ENCODE assay signal across 1 fruit fly cellular context in genomic region chr3R:27407049-27407448, dm6.
TF ChIP-seq lines count a peak whose summit lies in the region.

No protein-coding gene starts in this region.

TF ChIP-seq in whole organism, embryonic, 481 proteins besides CTCF, POLR2A, EP300 and RAD21 (continued from another document and continues in another):
- TF ChIP-seq GATAe (GFP tag; conservative IDR thresholded peaks at IDR 0.05; lab: Robert Waterston, UW) (no peak; the same call in 1 of the 2 replicates), repo (GFP tag; optimal IDR thresholded peaks at IDR 0.05; lab: Kevin White, UChicago) (peak; percentile 34), PHDP (tag; optimal IDR thresholded peaks at IDR 0.05; lab: Kevin White, UChicago) (peak; percentile 75), Sox100B (GFP tag; optimal IDR thresholded peaks at IDR 0.05; lab: Kevin White, UChicago) (peak; percentile 37), CG2678 (tag; optimal IDR thresholded peaks at IDR 0.05; lab: Kevin White, UChicago) (peak; percentile 85), Jarid2 (GFP tag; optimal IDR thresholded peaks at IDR 0.05; lab: Kevin White, UChicago) (no peak), CHES-1-like (GFP tag; optimal IDR thresholded peaks at IDR 0.05; lab: Kevin White, UChicago) (peak; percentile 53), CG17359 (tag; optimal IDR thresholded peaks at IDR 0.05; lab: Kevin White, UChicago) (peak; percentile 74), CG11093 (GFP tag; IDR thresholded peaks at IDR 0.05; lab: Robert Waterston, UW) (peak; percentile 47; the same call in 1 of the 3 replicates), CG11560 (tag; IDR thresholded peaks at IDR 0.05; lab: Robert Waterston, UW) (peak; percentile 60; the same call in 2 of the 3 replicates), CG4617 (GFP tag; optimal IDR thresholded peaks at IDR 0.05; lab: Kevin White, UChicago; ENCODE audit: borderline replicate concordance) (peak; percentile 5), CG11247 (GFP tag; IDR thresholded peaks at IDR 0.05; lab: Robert Waterston, UW) (peak; percentile 84), ranshi (GFP tag; IDR thresholded peaks at IDR 0.05; lab: Robert Waterston, UW) (peak; percentile 86), Dip2 (GFP tag; IDR thresholded peaks at IDR 0.05; lab: Robert Waterston, UW) (0 out of 2 replicates have a peak, but pooled peaks have one; percentile 14), ssp (GFP tag; IDR thresholded peaks at IDR 0.05; lab: Robert Waterston, UW) (peak; percentile 55), CG31224 (GFP tag; IDR thresholded peaks at IDR 0.05; lab: Robert Waterston, UW) (peak; percentile 79), Gsc (GFP tag; IDR thresholded peaks at IDR 0.05; lab: Robert Waterston, UW) (peak; percentile 57; the same call in 1 of the 2 replicates), BEAF-32 (GFP tag; optimal IDR thresholded peaks at IDR 0.05; lab: Kevin White, UChicago) (no peak), wor (GFP tag; IDR thresholded peaks at IDR 0.05; lab: Robert Waterston, UW) (peak; percentile 43), CG2202 (tag; optimal IDR thresholded peaks at IDR 0.05; lab: Kevin White, UChicago) (no peak), CG8281 (tag; optimal IDR thresholded peaks at IDR 0.05; lab: Kevin White, UChicago) (peak; percentile 33), CG32532 (GFP tag; IDR thresholded peaks at IDR 0.05; lab: Robert Waterston, UW) (peak; percentile 94), run (tag; optimal IDR thresholded peaks at IDR 0.05; lab: Kevin White, UChicago) (peak; percentile 14), pros (GFP tag; optimal IDR thresholded peaks at IDR 0.05; lab: Kevin White, UChicago) (no peak), NC2β (GFP tag; optimal IDR thresholded peaks at IDR 0.05; lab: Kevin White, UChicago) (peak; percentile 34), slbo (GFP tag; IDR thresholded peaks at IDR 0.05; lab: Robert Waterston, UW) (peak; percentile 93), TFAM (GFP tag; optimal IDR thresholded peaks at IDR 0.05; lab: Kevin White, UChicago) (no peak), row (GFP tag; IDR thresholded peaks at IDR 0.05; lab: Robert Waterston, UW) (peak; percentile 87), eve (GFP tag; optimal IDR thresholded peaks at IDR 0.05; lab: Kevin White, UChicago) (peak in 1 of 2 experiments; percentile 46), sc (optimal IDR thresholded peaks at IDR 0.05; lab: Kevin White, UChicago) (no peak), sc (GFP tag; optimal IDR thresholded peaks at IDR 0.05; lab: Kevin White, UChicago) (no peak), Spps (tag; optimal IDR thresholded peaks at IDR 0.05; lab: Kevin White, UChicago) (no peak), sens-2 (GFP tag; IDR thresholded peaks at IDR 0.05; lab: Robert Waterston, UW) (0 out of 2 replicates have a peak, but pooled peaks have one; percentile 20), wdn (GFP tag; IDR thresholded peaks at IDR 0.05; lab: Robert Waterston, UW) (peak; percentile 83), Hr51 (GFP tag; optimal IDR thresholded peaks at IDR 0.05; lab: Kevin White, UChicago) (peak; percentile 53 to 78), CG10543 (GFP tag; optimal IDR thresholded peaks at IDR 0.05; lab: Kevin White, UChicago) (peak; percentile 87), ap (GFP tag; IDR thresholded peaks at IDR 0.05; lab: Robert Waterston, UW) (peak; percentile 53), luna (GFP tag; optimal IDR thresholded peaks at IDR 0.05; lab: Kevin White, UChicago) (no peak), cas (GFP tag; IDR thresholded peaks at IDR 0.05; lab: Robert Waterston, UW) (0 out of 2 replicates have a peak, but pooled peaks have one; percentile 39), CG7271 (tag; optimal IDR thresholded peaks at IDR 0.05; lab: Kevin White, UChicago) (no peak), CG11504 (tag; optimal IDR thresholded peaks at IDR 0.05; lab: Kevin White, UChicago) (peak; percentile 75), CG18476 (GFP tag; optimal IDR thresholded peaks at IDR 0.05; lab: Kevin White, UChicago) (peak; percentile 13), pan (optimal IDR thresholded peaks at IDR 0.05; lab: Kevin White, UChicago) (no peak), pan (GFP tag; optimal IDR thresholded peaks at IDR 0.05 in 1 of 2, IDR thresholded peaks at IDR 0.05 in 1 of 2) (peak in 1 of 2 experiments; percentile 84), CG1603 (tag; optimal IDR thresholded peaks at IDR 0.05; lab: Kevin White, UChicago) (peak; percentile 64), CG15696 (tag; optimal IDR thresholded peaks at IDR 0.05; lab: Kevin White, UChicago) (peak; percentile 14), vvl (GFP tag; IDR thresholded peaks at IDR 0.05; lab: Robert Waterston, UW) (peak; percentile 82; the same call in 1 of the 2 replicates), crp (GFP tag; optimal IDR thresholded peaks at IDR 0.05; lab: Kevin White, UChicago) (no peak), Camta (GFP tag; optimal IDR thresholded peaks at IDR 0.05; lab: Kevin White, UChicago) (peak; percentile 55), Abd-B (GFP tag; optimal IDR thresholded peaks at IDR 0.05; lab: Kevin White, UChicago) (peak; percentile 76), Myb (GFP tag; optimal IDR thresholded peaks at IDR 0.05; lab: Kevin White, UChicago) (peak; percentile 55), Optix (GFP tag; IDR thresholded peaks at IDR 0.05; lab: Robert Waterston, UW) (peak; percentile 42; the same call in 1 of the 3 replicates), CG7987 (GFP tag; optimal IDR thresholded peaks at IDR 0.05; lab: Kevin White, UChicago) (peak; percentile 3), CG5245 (GFP tag; optimal IDR thresholded peaks at IDR 0.05; lab: Kevin White, UChicago) (peak; percentile 10), salm (tag; optimal IDR thresholded peaks at IDR 0.05; lab: Kevin White, UChicago) (no peak), bigmax (GFP tag; optimal IDR thresholded peaks at IDR 0.05; lab: Kevin White, UChicago) (no peak), CG12391 (tag; optimal IDR thresholded peaks at IDR 0.05; lab: Kevin White, UChicago) (peak; percentile 66), CG7786 (GFP tag; optimal IDR thresholded peaks at IDR 0.05; lab: Kevin White, UChicago) (peak; percentile 81), CG12236 (GFP tag; optimal IDR thresholded peaks at IDR 0.05; lab: Kevin White, UChicago) (no peak), tup (GFP tag; optimal IDR thresholded peaks at IDR 0.05; lab: Kevin White, UChicago) (peak; percentile 8), dan (GFP tag; IDR thresholded peaks at IDR 0.05; lab: Robert Waterston, UW) (no peak), CG8944 (GFP tag; optimal IDR thresholded peaks at IDR 0.05; lab: Kevin White, UChicago) (peak; percentile 50), lmd (GFP tag; IDR thresholded peaks at IDR 0.05; lab: Robert Waterston, UW) (peak; percentile 93), CG6813 (GFP tag; optimal IDR thresholded peaks at IDR 0.05; lab: Kevin White, UChicago) (peak; percentile 47), HmgZ (tag; optimal IDR thresholded peaks at IDR 0.05; lab: Kevin White, UChicago) (peak; percentile 73), CG3838 (GFP tag; optimal IDR thresholded peaks at IDR 0.05; lab: Kevin White, UChicago) (no peak), hkb (optimal IDR thresholded peaks at IDR 0.05; lab: Kevin White, UChicago) (no peak), hkb (GFP tag; IDR thresholded peaks at IDR 0.05; lab: Robert Waterston, UW) (peak; percentile 80), CG10431 (GFP tag; optimal IDR thresholded peaks at IDR 0.05; lab: Kevin White, UChicago) (no peak), corto (GFP tag; optimal IDR thresholded peaks at IDR 0.05; lab: Kevin White, UChicago) (no peak), CG32767 (GFP tag; IDR thresholded peaks at IDR 0.05; lab: Robert Waterston, UW) (0 out of 2 replicates have a peak, but pooled peaks have one; percentile 34), al (GFP tag; IDR thresholded peaks at IDR 0.05; lab: Robert Waterston, UW) (peak; percentile 92), CG6272 (GFP tag; IDR thresholded peaks at IDR 0.05; lab: Robert Waterston, UW) (peak; percentile 73), CG10321 (GFP tag; IDR thresholded peaks at IDR 0.05; lab: Robert Waterston, UW) (no peak), tgo (GFP tag; IDR thresholded peaks at IDR 0.05; lab: Robert Waterston, UW) (peak; percentile 81), aop (GFP tag; IDR thresholded peaks at IDR 0.05; lab: Robert Waterston, UW) (no peak), peb (GFP tag; IDR thresholded peaks at IDR 0.05; lab: Robert Waterston, UW) (no peak), zfh1 (GFP tag; IDR thresholded peaks at IDR 0.05; lab: Robert Waterston, UW) (peak; percentile 76), toy (GFP tag; IDR thresholded peaks at IDR 0.05; lab: Robert Waterston, UW) (peak; percentile 76), CG8388 (GFP tag; optimal IDR thresholded peaks at IDR 0.05; lab: Kevin White, UChicago) (peak; percentile 32), CG3065 (GFP tag; optimal IDR thresholded peaks at IDR 0.05; lab: Kevin White, UChicago) (no peak), mirr (GFP tag; optimal IDR thresholded peaks at IDR 0.05; lab: Kevin White, UChicago) (peak; percentile 77), Max (GFP tag; optimal IDR thresholded peaks at IDR 0.05; lab: Kevin White, UChicago) (no peak), CG10366 (GFP tag; IDR thresholded peaks at IDR 0.05; lab: Robert Waterston, UW) (peak; percentile 87), CG18764 (GFP tag; optimal IDR thresholded peaks at IDR 0.05; lab: Kevin White, UChicago) (peak; percentile 36), CG42726 (GFP tag; IDR thresholded peaks at IDR 0.05; lab: Robert Waterston, UW; ENCODE audit: partially characterized antibody) (no peak), CG14667 (GFP tag; IDR thresholded peaks at IDR 0.05; lab: Robert Waterston, UW) (peak; percentile 81), Tbp (GFP tag; optimal IDR thresholded peaks at IDR 0.05; lab: Kevin White, UChicago) (no peak), Dll (GFP tag; IDR thresholded peaks at IDR 0.05; lab: Robert Waterston, UW; ENCODE audit: partially characterized antibody) (no peak), CG16815 (GFP tag; optimal IDR thresholded peaks at IDR 0.05; lab: Kevin White, UChicago) (peak; percentile 39), sna (GFP tag; IDR thresholded peaks at IDR 0.05; lab: Robert Waterston, UW; ENCODE audit: partially characterized antibody) (no peak), CG11398 (GFP tag; optimal IDR thresholded peaks at IDR 0.05; lab: Kevin White, UChicago) (peak; percentile 26), pum (GFP tag; optimal IDR thresholded peaks at IDR 0.05; lab: Kevin White, UChicago) (peak; percentile 41), CG10267 (tag; optimal IDR thresholded peaks at IDR 0.05; lab: Kevin White, UChicago) (peak; percentile 29), CG4730 (GFP tag; IDR thresholded peaks at IDR 0.05; lab: Robert Waterston, UW) (peak; percentile 70), odd (GFP tag; optimal IDR thresholded peaks at IDR 0.05; lab: Kevin White, UChicago) (peak; percentile 21), Lpt (GFP tag; optimal IDR thresholded peaks at IDR 0.05; lab: Kevin White, UChicago) (no peak), CG17186 (GFP tag; optimal IDR thresholded peaks at IDR 0.05; lab: Kevin White, UChicago) (no peak), sens (GFP tag; lab: Kevin White, UChicago) (peak; percentile 78), CG31388 (GFP tag; optimal IDR thresholded peaks at IDR 0.05; lab: Kevin White, UChicago) (no peak), Hmx (GFP tag; optimal IDR thresholded peaks at IDR 0.05; lab: Kevin White, UChicago) (no peak), otp (GFP tag; IDR thresholded peaks at IDR 0.05; lab: Robert Waterston, UW) (0 out of 3 replicates have a peak, but pooled peaks have one; percentile 38), Hr3 (GFP tag; optimal IDR thresholded peaks at IDR 0.05; lab: Kevin White, UChicago) (peak; percentile 59), E2f2 (GFP tag; IDR thresholded peaks at IDR 0.05; lab: Robert Waterston, UW) (peak; percentile 44; the same call in 1 of the 2 replicates), CG6791 (GFP tag; IDR thresholded peaks at IDR 0.05; lab: Robert Waterston, UW; ENCODE audit: partially characterized antibody) (no peak), Doc2 (GFP tag; IDR thresholded peaks at IDR 0.05; lab: Robert Waterston, UW) (peak; percentile 25; the same call in 1 of the 2 replicates), Sry-δ (GFP tag; optimal IDR thresholded peaks at IDR 0.05; lab: Kevin White, UChicago) (no peak), kah (GFP tag; optimal IDR thresholded peaks at IDR 0.05; lab: Kevin White, UChicago) (peak; percentile 21), CG18262 (tag; optimal IDR thresholded peaks at IDR 0.05; lab: Kevin White, UChicago) (no peak), CG5180 (GFP tag; optimal IDR thresholded peaks at IDR 0.05; lab: Kevin White, UChicago) (peak; percentile 49), MESR4 (GFP tag; optimal IDR thresholded peaks at IDR 0.05; lab: Kevin White, UChicago) (no peak), nau (GFP tag; optimal IDR thresholded peaks at IDR 0.05; lab: Kevin White, UChicago) (peak; percentile 49), CG15479 (GFP tag; optimal IDR thresholded peaks at IDR 0.05; lab: Kevin White, UChicago) (no peak), ci (GFP tag; IDR thresholded peaks at IDR 0.05; lab: Robert Waterston, UW) (peak; percentile 70), cwo (GFP tag; optimal IDR thresholded peaks at IDR 0.05; lab: Kevin White, UChicago) (peak; percentile 60), btn (GFP tag; optimal IDR thresholded peaks at IDR 0.05; lab: Kevin White, UChicago) (no peak), az2 (GFP tag; optimal IDR thresholded peaks at IDR 0.05; lab: Kevin White, UChicago) (peak; percentile 53), CG13894 (tag; optimal IDR thresholded peaks at IDR 0.05; lab: Kevin White, UChicago) (peak; percentile 5), scrt (GFP tag; optimal IDR thresholded peaks at IDR 0.05; lab: Kevin White, UChicago) (peak; percentile 70), CG12659 (GFP tag; optimal IDR thresholded peaks at IDR 0.05; lab: Kevin White, UChicago) (peak; percentile 63), tio (GFP tag; optimal IDR thresholded peaks at IDR 0.05; lab: Kevin White, UChicago) (peak; percentile 39), CG1024 (GFP tag; IDR thresholded peaks at IDR 0.05; lab: Robert Waterston, UW) (0 out of 2 replicates have a peak, but pooled peaks have one; percentile 35), fd64A (GFP tag; optimal IDR thresholded peaks at IDR 0.05; lab: Kevin White, UChicago) (no peak), Six4 (GFP tag; optimal IDR thresholded peaks at IDR 0.05; lab: Kevin White, UChicago) (peak; percentile 27), D19B (GFP tag; optimal IDR thresholded peaks at IDR 0.05; lab: Kevin White, UChicago) (peak; percentile 64), rib (GFP tag; IDR thresholded peaks at IDR 0.05; lab: Robert Waterston, UW) (peak; percentile 67), CG31441 (GFP tag; IDR thresholded peaks at IDR 0.05; lab: Robert Waterston, UW) (peak; percentile 70), grau (tag; optimal IDR thresholded peaks at IDR 0.05; lab: Kevin White, UChicago) (peak; percentile 83), ab (GFP tag; optimal IDR thresholded peaks at IDR 0.05; lab: Kevin White, UChicago) (peak; percentile 31), CG1529 (GFP tag; optimal IDR thresholded peaks at IDR 0.05; lab: Kevin White, UChicago) (no peak), CG17328 (GFP tag; IDR thresholded peaks at IDR 0.05; lab: Robert Waterston, UW) (peak; percentile 72; the same call in 1 of the 2 replicates)
